Fruit fly (Drosophila melanogaster): ENCODE measurements around the gene CG3040.

Gene CG3040

dm6 chrX:6994473-6995179 lies 21.4 kb upstream of the CG3040 start (continued):
- TF ChIP-seq CG32006 (GFP tag; optimal IDR thresholded peaks at IDR 0.05), result no peak
- no peak for TF ChIP-seq lz (GFP tag; optimal IDR thresholded peaks at IDR 0.05)
- no peak for TF ChIP-seq Lpt (GFP tag; optimal IDR thresholded peaks at IDR 0.05)
- no peak for TF ChIP-seq Gug (GFP tag; IDR thresholded peaks at IDR 0.05)
- peak; percentile 30 for TF ChIP-seq spab (GFP tag; optimal IDR thresholded peaks at IDR 0.05)

- TF ChIP-seq CG7368 (GFP tag; optimal IDR thresholded peaks at IDR 0.05) (no peak), ss (GFP tag; optimal IDR thresholded peaks at IDR 0.05) (no peak), Gug (GFP tag; IDR thresholded peaks at IDR 0.05) (no peak; the same call in 1 of the 2 replicates), CG1621 (tag; optimal IDR thresholded peaks at IDR 0.05) (no peak), fkh (GFP tag; optimal IDR thresholded peaks at IDR 0.05) (no peak), dsx (GFP tag; optimal IDR thresholded peaks at IDR 0.05; ENCODE audit: poor library complexity, severe bottlenecking) (no peak), CG31627 (GFP tag; optimal IDR thresholded peaks at IDR 0.05) (peak; percentile 89), Eip78C (GFP tag) (peak; percentile 77), net (GFP tag; optimal IDR thresholded peaks at IDR 0.05) (peak; percentile 25), CG8319 (GFP tag; optimal IDR thresholded peaks at IDR 0.05) (peak; percentile 39), topi (GFP tag; optimal IDR thresholded peaks at IDR 0.05) (peak; percentile 86), Lpt (GFP tag; optimal IDR thresholded peaks at IDR 0.05) (no peak), vri (GFP tag; optimal IDR thresholded peaks at IDR 0.05) (peak; percentile 76), CG6854 (GFP tag; optimal IDR thresholded peaks at IDR 0.05) (peak; percentile 45), OdsH (GFP tag; optimal IDR thresholded peaks at IDR 0.05) (peak; percentile 62), pdm3 (GFP tag; optimal IDR thresholded peaks at IDR 0.05) (peak; percentile 56), CG4318 (GFP tag; optimal IDR thresholded peaks at IDR 0.05) (no peak), CG10631 (GFP tag; optimal IDR thresholded peaks at IDR 0.05) (peak; percentile 39), lz (GFP tag; optimal IDR thresholded peaks at IDR 0.05) (peak; percentile 78), CG34406 (GFP tag; optimal IDR thresholded peaks at IDR 0.05) (peak; percentile 57), CG8632 (GFP tag; optimal IDR thresholded peaks at IDR 0.05) (peak; percentile 32), CG3919 (GFP tag; optimal IDR thresholded peaks at IDR 0.05) (peak; percentile 58), svp (GFP tag) (peak; percentile 88), CG32006 (GFP tag; optimal IDR thresholded peaks at IDR 0.05) (peak; percentile 27), Ets21C (GFP tag; optimal IDR thresholded peaks at IDR 0.05) (peak; percentile 81), Eip93F (GFP tag; optimal IDR thresholded peaks at IDR 0.05) (peak; percentile 34), CG3032 (tag; optimal IDR thresholded peaks at IDR 0.05) (no peak), Blimp-1 (GFP tag; optimal IDR thresholded peaks at IDR 0.05) (peak; percentile 57), esn (GFP tag; optimal IDR thresholded peaks at IDR 0.05) (peak; percentile 86), fd59A (GFP tag; optimal IDR thresholded peaks at IDR 0.05) (no peak), salr (GFP tag; optimal IDR thresholded peaks at IDR 0.05) (no peak), acj6 (GFP tag; optimal IDR thresholded peaks at IDR 0.05) (peak; percentile 48), CG11762 (GFP tag; optimal IDR thresholded peaks at IDR 0.05; ENCODE audit: insufficient read depth) (peak; percentile 39), Sox14 (GFP tag; optimal IDR thresholded peaks at IDR 0.05) (peak; percentile 68), CG15336 (GFP tag; IDR thresholded peaks at IDR 0.05) (0 out of 2 replicates have a peak, but pooled peaks have one; percentile 25), eg (GFP tag; IDR thresholded peaks at IDR 0.05) (peak; percentile 40; the same call in 2 of the 3 replicates), Sox102F (GFP tag; optimal IDR thresholded peaks at IDR 0.05) (peak; percentile 73), CG6792 (GFP tag; optimal IDR thresholded peaks at IDR 0.05) (peak; percentile 63), CG10669 (GFP tag; optimal IDR thresholded peaks at IDR 0.05) (no peak), Sox15 (GFP tag; optimal IDR thresholded peaks at IDR 0.05) (peak; percentile 48), cyc (GFP tag; optimal IDR thresholded peaks at IDR 0.05) (peak; percentile 86), Smox (GFP tag; optimal IDR thresholded peaks at IDR 0.05) (peak; percentile 83), CG9139 (GFP tag; optimal IDR thresholded peaks at IDR 0.05) (no peak), Hr39 (GFP tag; optimal IDR thresholded peaks at IDR 0.05) (peak; percentile 88), spab (GFP tag; optimal IDR thresholded peaks at IDR 0.05) (no peak), CG6163 (GFP tag; IDR thresholded peaks at IDR 0.05) (peak; percentile 76), CG6276 (GFP tag; optimal IDR thresholded peaks at IDR 0.05) (no peak), Eip75B (GFP tag; optimal IDR thresholded peaks at IDR 0.05) (peak; percentile 14)
Observed at dm6 chrX:6993753-6994152, 20.6 kb upstream of the CG3040 start.

Measured in whole organism, prepupa.